Worm (Caenorhabditis elegans) whole organism, L1 larva: ENCODE measurements around the gene Y82E9BR.20.

Experiments used
- C04F5.9 ChIP-seq: sonication (generic microtip); optimal IDR thresholded peaks from 2 replicates; lab custom pipeline; 2016; ENCODE audit warnings: missing genetic modification characterization, missing compliant biosample characterization
- alr-1 ChIP-seq: fragments of 200-800 bp; sonication (Bioruptor generic); optimal IDR thresholded peaks from 2 replicates; lab custom pipeline; 2018; ENCODE audit warnings: borderline replicate concordance, mild to moderate bottlenecking, missing genetic modification characterization, missing compliant biosample characterization
- ama-1 ChIP-seq: fragments of 150-350 bp; optimal IDR thresholded peaks from 2 replicates; lab custom pipeline; 2014
- dsc-1 ChIP-seq: sonication (generic microtip); optimal IDR thresholded peaks from 2 replicates; lab custom pipeline; 2016; ENCODE audit warnings: mild to moderate bottlenecking, missing genetic modification characterization, missing compliant biosample characterization
- efl-1 ChIP-seq, 4 experiments: fragments of 150-350 bp; optimal IDR thresholded peaks in 3 of 4; peaks in 1 of 4; 1 replicate in 1 of 4; 2 replicates in 3 of 4; lab custom pipeline; 2014; ENCODE audit warnings: missing biosample characterization in 2 of 4, missing genetic modification characterization in 2 of 4, missing genetic modification reagents in 2 of 4
- efl-3 ChIP-seq: fragments of 200-800 bp; sonication (Bioruptor generic); optimal IDR thresholded peaks from 2 replicates; lab custom pipeline; 2018; ENCODE audit warnings: mild to moderate bottlenecking, missing genetic modification characterization, missing compliant biosample characterization
- egl-13 ChIP-seq: sonication (generic microtip); optimal IDR thresholded peaks from 2 replicates; lab custom pipeline; 2016; ENCODE audit warnings: missing genotype, missing genetic modification reagents, missing genetic modification characterization, missing compliant biosample characterization
- elt-2 ChIP-seq: sonication (generic microtip); optimal IDR thresholded peaks from 2 replicates; lab custom pipeline; 2016; ENCODE audit warnings: missing genetic modification characterization, mild to moderate bottlenecking, inconsistent platforms, missing compliant biosample characterization, missing genetic modification reagents
- elt-3 ChIP-seq, 6 experiments: fragments of 150-350 bp in 1 of 6; sonication (generic microtip); optimal IDR thresholded peaks; 2 replicates each; lab custom pipeline; 2017 to 2018; ENCODE audit warnings: missing biosample characterization in 6 of 6, missing genetic modification characterization in 6 of 6, inconsistent platforms in 1 of 6
- fkh-8 ChIP-seq: sonication (generic microtip); optimal IDR thresholded peaks from 2 replicates; lab custom pipeline; 2016; ENCODE audit warnings: mild to moderate bottlenecking, missing genetic modification characterization, missing compliant biosample characterization
- hlh-4 ChIP-seq: sonication (generic microtip); optimal IDR thresholded peaks from 2 replicates; lab custom pipeline; 2016; ENCODE audit warnings: mild to moderate bottlenecking, missing genetic modification characterization, missing compliant biosample characterization
- isw-1 ChIP-seq: fragments of 200-800 bp; sonication (Bioruptor generic); IDR thresholded peaks from 2 replicates; pipeline ENCODE4 v1.3.6; 2022; ENCODE audit warnings: missing genetic modification characterization, missing compliant biosample characterization
- jun-1 ChIP-seq: fragments of 150-350 bp; optimal IDR thresholded peaks from 2 replicates; lab custom pipeline; 2014; ENCODE audit warnings: missing biosample characterization, missing genetic modification reagents, missing genetic modification characterization
- lin-14 ChIP-seq: fragments of 200-800 bp; sonication (Bioruptor generic); optimal IDR thresholded peaks from 2 replicates; lab custom pipeline; 2018; ENCODE audit warnings: mild to moderate bottlenecking, missing genetic modification characterization, moderate library complexity, missing compliant biosample characterization
- lin-39 ChIP-seq: fragments of 150-350 bp; optimal IDR thresholded peaks from 2 replicates; lab custom pipeline; 2014; ENCODE audit warnings: missing biosample characterization, missing genetic modification reagents, missing genetic modification characterization
- lir-3 ChIP-seq: sonication (generic microtip); optimal IDR thresholded peaks from 2 replicates; lab custom pipeline; 2016; ENCODE audit warnings: mild to moderate bottlenecking, missing genetic modification characterization, moderate library complexity, missing compliant biosample characterization; ENCODE audit not compliant: poor library complexity
- mab-9 ChIP-seq: fragments of 200-800 bp; sonication (Bioruptor generic); IDR thresholded peaks from 2 replicates; pipeline ENCODE4 v1.3.6; 2022; ENCODE audit warnings: missing genetic modification reagents, missing genetic modification characterization, missing compliant biosample characterization
- mep-1 ChIP-seq: fragments of 150-350 bp; optimal IDR thresholded peaks from 2 replicates; lab custom pipeline; 2014; ENCODE audit warnings: missing biosample characterization, missing genetic modification characterization
- nhr-11 ChIP-seq: fragments of 150-350 bp; optimal IDR thresholded peaks from 2 replicates; lab custom pipeline; 2014; ENCODE audit warnings: missing biosample characterization, missing genetic modification characterization
- nhr-237 ChIP-seq: fragments of 150-350 bp; optimal IDR thresholded peaks from 2 replicates; lab custom pipeline; 2014; ENCODE audit warnings: missing biosample characterization, missing genetic modification characterization
- nhr-28 ChIP-seq: fragments of 150-350 bp; optimal IDR thresholded peaks from 2 replicates; lab custom pipeline; 2014; ENCODE audit warnings: missing biosample characterization, missing genetic modification characterization
- nhr-47 ChIP-seq: sonication (generic microtip); optimal IDR thresholded peaks from 2 replicates; lab custom pipeline; 2016; ENCODE audit warnings: mild to moderate bottlenecking, missing genetic modification characterization, moderate library complexity, missing compliant biosample characterization
- nhr-77 ChIP-seq: fragments of 150-350 bp; optimal IDR thresholded peaks from 2 replicates; lab custom pipeline; 2014; ENCODE audit warnings: missing biosample characterization, missing genetic modification characterization
- nhr-84 ChIP-seq: sonication (generic microtip); optimal IDR thresholded peaks from 2 replicates; lab custom pipeline; 2017; ENCODE audit warnings: missing biosample characterization, missing genetic modification characterization
- nhr-85 ChIP-seq: sonication (generic microtip); peaks from one replicate; lab custom pipeline; 2016; ENCODE audit warnings: missing genetic modification characterization, inconsistent platforms, missing compliant biosample characterization
- pqm-1 ChIP-seq: sonication (generic microtip); optimal IDR thresholded peaks from 3 replicates; lab custom pipeline; 2017; ENCODE audit warnings: missing biosample characterization, missing genetic modification characterization
- sptf-1 ChIP-seq: fragments of 150-350 bp; optimal IDR thresholded peaks from 2 replicates; lab custom pipeline; 2014; ENCODE audit warnings: missing biosample characterization, missing genetic modification characterization
- swsn-7 ChIP-seq: sonication (generic microtip); optimal IDR thresholded peaks from 2 replicates; lab custom pipeline; 2016; ENCODE audit warnings: missing genetic modification characterization, missing compliant biosample characterization
- tbx-2 ChIP-seq: sonication (generic microtip); optimal IDR thresholded peaks from 2 replicates; lab custom pipeline; 2016; ENCODE audit warnings: missing genetic modification characterization, missing compliant biosample characterization
- xbp-1 ChIP-seq: sonication (generic microtip); optimal IDR thresholded peaks from 2 replicates; lab custom pipeline; 2016; ENCODE audit warnings: missing genetic modification characterization, missing compliant biosample characterization

Y82E9BR.20 gene

DNA sequence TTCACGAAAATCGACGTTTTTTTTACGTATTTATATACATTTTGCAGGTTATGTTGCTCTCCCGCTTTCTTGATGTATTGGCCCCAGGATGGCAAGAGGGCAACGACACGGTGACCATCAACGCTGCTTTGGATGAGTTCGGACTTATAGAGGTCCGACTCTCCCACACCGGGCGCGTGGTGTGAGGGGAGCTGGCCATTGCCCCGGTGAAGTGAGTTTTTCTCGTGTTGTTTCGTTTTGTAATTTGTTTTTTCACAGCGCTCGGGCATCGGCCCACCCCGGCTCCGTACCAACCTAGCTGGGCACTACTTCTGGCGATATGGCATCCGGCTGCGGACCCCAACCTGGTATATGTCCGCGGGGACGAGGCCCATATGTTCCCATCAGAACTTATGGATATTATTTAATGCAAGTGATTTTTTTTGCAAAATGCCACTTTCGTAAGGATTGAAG is at the start of gene Y82E9BR.20:
Gene Y82E9BR.20, plus strand, starts transcription at position 51 of the 453 bp plus-strand sequence.
- TF ChIP-seq efl-1 (optimal IDR thresholded peaks at IDR 0.05; lab: Kevin White, UChicago): no peak
- peak in 1 of 2 experiments; percentile 13 for TF ChIP-seq efl-1 (GFP tag; optimal IDR thresholded peaks at IDR 0.05 in 1 of 2; lab: Kevin White, UChicago)
- TF ChIP-seq elt-3 (tag; optimal IDR thresholded peaks at IDR 0.05; lab: Kevin White, UChicago): no peak
- TF ChIP-seq nhr-11 (tag; lab: Kevin White, UChicago): no peak
- no peak for TF ChIP-seq fkh-8 (tag; lab: Kevin White, UChicago)

- TF ChIP-seq nhr-77: no peak
- TF ChIP-seq hlh-4: no peak
- TF ChIP-seq nhr-47: no peak
- TF ChIP-seq nhr-237 (tag; lab: Kevin White, UChicago): no peak
Observed at ce11 chrIII:1324513-1324912, 49.7 kb upstream of the Y82E9BR.20 start, which contains the start of gene fbxa-14. TSS of gene fbxa-14 (minus strand) at chrIII:1324613.

DNA sequence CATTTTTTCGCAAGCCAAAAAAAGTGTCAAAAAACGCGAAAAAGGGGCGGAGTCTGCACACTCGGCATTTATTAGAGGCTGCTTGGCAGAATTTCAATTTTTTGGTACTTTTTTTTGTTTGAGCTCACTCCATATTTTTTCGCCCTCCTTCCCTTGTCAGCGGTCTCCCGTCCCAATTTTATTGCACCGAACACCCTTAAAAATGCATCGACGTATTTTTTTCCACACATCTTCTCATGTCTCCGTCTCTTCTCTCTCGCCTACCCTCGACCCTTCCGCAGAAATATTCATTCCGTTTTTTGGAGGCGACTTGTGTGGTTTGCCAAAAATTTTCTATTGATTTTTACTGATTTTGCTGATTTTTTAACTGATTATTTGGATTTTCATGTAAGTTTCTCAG is 47.7 kb upstream of the Y82E9BR.20 start, which contains the start of gene Y82E9BL.18:
Gene Y82E9BL.18, plus strand, starts transcription at position 301 of the 400 bp plus-strand sequence.
- TF ChIP-seq nhr-84 (tag; lab: Kevin White, UChicago) (no peak), mep-1 (no peak), nhr-28 (no peak), mab-9 (GFP tag; lab: Robert Waterston, UW) (no peak), ama-1 (lab: Kevin White, UChicago) (no peak), C04F5.9 (tag; lab: Kevin White, UChicago) (no peak), isw-1 (GFP tag; lab: Robert Waterston, UW) (no peak), alr-1 (tag; lab: Kevin White, UChicago) (no peak)
- TF ChIP-seq, all 84 proteins: peak for 0

- TF ChIP-seq ama-1 (lab: Kevin White, UChicago) (no peak), swsn-7 (tag; lab: Kevin White, UChicago) (no peak), elt-2 (tag; lab: Kevin White, UChicago) (peak; percentile 23), jun-1 (tag; lab: Kevin White, UChicago) (no peak)
Observed at ce11 chrIII:1331894-1332293, 42.3 kb upstream of the Y82E9BR.20 start, which contains the start of gene Y82E9BL.19. TSS of gene Y82E9BL.19 (plus strand) at chrIII:1332016.

DNA sequence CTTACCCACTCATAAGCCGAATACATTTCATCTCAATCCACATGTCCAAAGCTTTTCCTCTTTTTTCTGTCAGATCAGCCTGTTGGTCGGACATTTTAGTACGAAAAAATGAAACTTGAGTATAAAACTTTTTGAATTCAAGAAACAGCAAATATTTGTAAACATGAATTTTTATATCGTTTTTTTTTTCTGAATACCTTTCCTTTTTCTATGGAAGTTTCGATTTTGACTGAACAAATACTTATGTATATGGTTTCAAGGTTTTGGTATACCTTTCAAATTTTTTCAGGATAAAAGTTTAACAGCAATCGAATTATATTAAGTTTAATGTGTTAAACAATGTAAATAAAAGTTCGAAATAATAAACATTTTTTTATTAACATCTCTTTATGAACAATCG is 34.0 kb upstream of the Y82E9BR.20 start, which contains the start of gene fbxa-5:
Gene fbxa-5, minus strand, starts transcription at position 101 of the 400 bp plus-strand sequence.
- no peak for TF ChIP-seq sptf-1
- TF ChIP-seq tbx-2 (tag; lab: Kevin White, UChicago): no peak
- no peak for TF ChIP-seq lir-3 (tag; lab: Kevin White, UChicago)
- no peak for TF ChIP-seq efl-3 (GFP tag; lab: Kevin White, UChicago)
- TF ChIP-seq lin-14 (GFP tag; lab: Kevin White, UChicago): no peak

DNA sequence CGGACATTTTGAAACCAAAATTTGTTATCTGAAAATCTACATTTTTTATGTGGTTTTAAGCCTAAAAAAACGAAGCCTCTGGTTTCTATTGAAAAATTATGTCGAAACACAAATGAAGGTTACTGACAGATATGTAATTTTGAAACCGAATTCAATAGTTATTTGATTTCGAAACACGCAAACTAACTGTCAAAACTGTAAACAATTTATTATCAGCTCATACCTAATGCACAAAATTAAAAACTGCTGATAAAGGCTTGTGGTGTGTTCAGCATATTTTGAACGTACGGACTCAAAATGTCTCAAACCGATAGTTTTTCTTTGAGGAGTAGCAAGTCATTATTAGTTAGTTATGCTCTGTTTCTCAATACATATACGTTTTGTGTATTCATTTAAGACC is 31.7 kb upstream of the Y82E9BR.20 start, which contains the start of gene fbxa-26:
Gene fbxa-26, minus strand, starts transcription at position 35 of the 400 bp plus-strand sequence.
- TF ChIP-seq lin-39 (no peak), mep-1 (no peak), xbp-1 (no peak), nhr-11 (tag; lab: Kevin White, UChicago) (no peak), nhr-47 (no peak), nhr-85 (tag; lab: Kevin White, UChicago) (no peak), efl-1 (optimal IDR thresholded peaks at IDR 0.05; lab: Kevin White, UChicago) (no peak), efl-1 (GFP tag; optimal IDR thresholded peaks at IDR 0.05 in 1 of 2; lab: Kevin White, UChicago) (no peak), egl-13 (tag; lab: Kevin White, UChicago) (no peak), fkh-8 (tag; lab: Kevin White, UChicago) (no peak), dsc-1 (tag; lab: Kevin White, UChicago) (no peak), swsn-7 (tag; lab: Kevin White, UChicago) (no peak), pqm-1 (tag; lab: Kevin White, UChicago) (no peak)
